Fruit fly (Drosophila melanogaster): ENCODE data around the gene CG16986.

CG16986 gene

dm6 chr3L:2582753-2583536 lies 17.2 kb upstream of the CG16986 start (continued):
- TF ChIP-seq yki (optimal IDR thresholded peaks at IDR 0.05): no peak
- TF ChIP-seq CG12219 (GFP tag; optimal IDR thresholded peaks at IDR 0.05): peak; percentile 69
- peak; percentile 58 for TF ChIP-seq CG3065 (GFP tag; optimal IDR thresholded peaks at IDR 0.05)
- TF ChIP-seq jumu (GFP tag; optimal IDR thresholded peaks at IDR 0.05): peak; percentile 69
- peak; percentile 14 for TF ChIP-seq Hand (GFP tag; optimal IDR thresholded peaks at IDR 0.05)
- no peak for TF ChIP-seq Dfd (GFP tag; optimal IDR thresholded peaks at IDR 0.05)
- peak; percentile 75 for TF ChIP-seq CoRest (tag; optimal IDR thresholded peaks at IDR 0.05)
- TF ChIP-seq ac (GFP tag; optimal IDR thresholded peaks at IDR 0.05): peak; percentile 2
- TF ChIP-seq dpn (GFP tag; optimal IDR thresholded peaks at IDR 0.05): peak; percentile 61 to 79
- no peak for TF ChIP-seq MBD-R2 (GFP tag; IDR thresholded peaks at IDR 0.05)
- peak; percentile 75 for TF ChIP-seq Spps (tag; optimal IDR thresholded peaks at IDR 0.05)
- no peak for TF ChIP-seq Neu2 (GFP tag; optimal IDR thresholded peaks at IDR 0.05; ENCODE audit: borderline replicate concordance)
- peak in 1 of 2 experiments; percentile 95 for TF ChIP-seq eve (GFP tag; optimal IDR thresholded peaks at IDR 0.05)
- TF ChIP-seq Rx (GFP tag; IDR thresholded peaks at IDR 0.05): peak; percentile 87
- peak; percentile 91 for TF ChIP-seq Blimp-1 (GFP tag; optimal IDR thresholded peaks at IDR 0.05)
- peak; percentile 49 for TF ChIP-seq Jarid2 (GFP tag; optimal IDR thresholded peaks at IDR 0.05)
- no peak for TF ChIP-seq CG13287 (GFP tag; IDR thresholded peaks at IDR 0.05; ENCODE audit: partially characterized antibody)
- peak; percentile 43 for TF ChIP-seq CG10274 (GFP tag; optimal IDR thresholded peaks at IDR 0.05)
- peak; percentile 85 for TF ChIP-seq Ssrp (tag; optimal IDR thresholded peaks at IDR 0.05)
- peak; percentile 82 for TF ChIP-seq CG10366 (GFP tag; IDR thresholded peaks at IDR 0.05)
- TF ChIP-seq repo (GFP tag; optimal IDR thresholded peaks at IDR 0.05): peak; percentile 70
- peak; percentile 84 for TF ChIP-seq CG5245 (GFP tag; optimal IDR thresholded peaks at IDR 0.05)
- TF ChIP-seq CG3726 (GFP tag; IDR thresholded peaks at IDR 0.05): peak; percentile 80
- peak; percentile 57 for TF ChIP-seq CG9817 (tag; optimal IDR thresholded peaks at IDR 0.05)
- peak; percentile 69 for TF ChIP-seq eyg (GFP tag; optimal IDR thresholded peaks at IDR 0.05)
- peak; percentile 54 for TF ChIP-seq CG18599 (GFP tag; optimal IDR thresholded peaks at IDR 0.05)
- peak; percentile 79 for TF ChIP-seq ems (GFP tag; optimal IDR thresholded peaks at IDR 0.05)
- peak; percentile 52 for TF ChIP-seq crc (GFP tag; optimal IDR thresholded peaks at IDR 0.05)
- TF ChIP-seq CG14710 (tag; optimal IDR thresholded peaks at IDR 0.05): peak; percentile 83
- TF ChIP-seq chm (GFP tag; IDR thresholded peaks at IDR 0.05): peak; percentile 88
- TF ChIP-seq gro (GFP tag; optimal IDR thresholded peaks at IDR 0.05): peak; percentile 1
- peak; percentile 42 for TF ChIP-seq wek (GFP tag; optimal IDR thresholded peaks at IDR 0.05)
- peak; percentile 77 for TF ChIP-seq CG8944 (GFP tag; optimal IDR thresholded peaks at IDR 0.05)
- TF ChIP-seq Dip2 (GFP tag; IDR thresholded peaks at IDR 0.05): no peak
- peak; percentile 89 for TF ChIP-seq fd96Cb (tag; optimal IDR thresholded peaks at IDR 0.05)
- peak; percentile 76 for TF ChIP-seq chn (GFP tag; optimal IDR thresholded peaks at IDR 0.05)
- TF ChIP-seq phol (tag; optimal IDR thresholded peaks at IDR 0.05): peak; percentile 90
- TF ChIP-seq CG3838 (GFP tag; optimal IDR thresholded peaks at IDR 0.05): peak; percentile 22
- TF ChIP-seq E2f1 (GFP tag; IDR thresholded peaks at IDR 0.05): peak; percentile 80
- TF ChIP-seq knrl (GFP tag; IDR thresholded peaks at IDR 0.05; ENCODE audit: partially characterized antibody): no peak
- peak; percentile 6 for TF ChIP-seq Hmr (GFP tag; optimal IDR thresholded peaks at IDR 0.05)
- no peak for TF ChIP-seq ato (GFP tag; IDR thresholded peaks at IDR 0.05; ENCODE audit: partially characterized antibody)
- peak; percentile 68 for TF ChIP-seq CG14050 (GFP tag; IDR thresholded peaks at IDR 0.05)
- no peak for TF ChIP-seq Dip3 (GFP tag; optimal IDR thresholded peaks at IDR 0.05)
- TF ChIP-seq cato (GFP tag; optimal IDR thresholded peaks at IDR 0.05; ENCODE audit: borderline replicate concordance): peak; percentile 63
- peak; percentile 94 for TF ChIP-seq Sox102F (GFP tag; optimal IDR thresholded peaks at IDR 0.05)
- peak; percentile 84 for TF ChIP-seq CG13424 (tag; optimal IDR thresholded peaks at IDR 0.05)
- peak; percentile 80 to 86 for TF ChIP-seq chif (GFP tag; optimal IDR thresholded peaks at IDR 0.05)
- TF ChIP-seq CG4424 (GFP tag; optimal IDR thresholded peaks at IDR 0.05): peak; percentile 85

All from whole organism, embryonic.